Worm (Caenorhabditis elegans): Measurements from ENCODE around the gene C07E3.4.

C07E3.4 gene

DNA sequence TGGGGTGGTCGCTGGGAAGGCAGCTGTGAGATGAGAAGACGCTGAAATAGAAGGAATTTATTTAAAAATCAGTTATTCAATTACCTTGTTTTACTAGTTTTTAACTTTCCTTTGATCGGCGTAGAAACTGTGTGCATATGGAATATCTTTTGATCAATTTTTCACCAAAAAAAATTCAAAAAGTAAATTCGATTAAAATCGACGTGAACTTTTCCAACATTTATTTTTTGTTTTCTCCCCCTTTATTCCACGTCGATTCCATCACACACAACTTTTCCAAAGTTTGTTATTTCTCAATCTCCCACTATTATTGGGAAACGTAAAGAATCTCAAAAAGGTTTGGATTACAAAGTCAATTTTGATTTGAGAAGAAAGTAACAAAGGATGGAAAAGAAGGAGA lies at the start of gene C07E3.4:
TSS of gene C07E3.4 (plus strand) at position 301 of the 400 bp plus-strand sequence.
- TF ChIP-seq unc-62 (GFP tag; optimal IDR thresholded peaks at IDR 0.05 in 1 of 2) (peak in 1 of 2 experiments; percentile 35), unc-62 (tag; optimal IDR thresholded peaks at IDR 0.05) (no peak), nhr-28 (tag; optimal IDR thresholded peaks at IDR 0.05) (no peak), lim-7 (GFP tag; IDR thresholded peaks at IDR 0.05) (no peak), ceh-32 (tag; optimal IDR thresholded peaks at IDR 0.05; ENCODE audit: poor library complexity) (no peak), aha-1 (tag) (peak; percentile 27)

- no peak for TF ChIP-seq zfp-3 (GFP tag; conservative IDR thresholded peaks at IDR 0.05)
- no peak for TF ChIP-seq dmd-8 (GFP tag; IDR thresholded peaks at IDR 0.05)
- no peak for TF ChIP-seq cey-2 (tag; optimal IDR thresholded peaks at IDR 0.05; ENCODE audit: borderline replicate concordance, insufficient read depth)
- TF ChIP-seq Y105C5A.15 (GFP tag; IDR thresholded peaks at IDR 0.05), result no peak
- TF ChIP-seq hmg-1.1 (GFP tag; IDR thresholded peaks at IDR 0.05), result no peak
- TF ChIP-seq ZK546.5 (tag; optimal IDR thresholded peaks at IDR 0.05), result no peak
- no peak for TF ChIP-seq zip-2 (tag; optimal IDR thresholded peaks at IDR 0.05)
- no peak for TF ChIP-seq ces-1 (GFP tag; optimal IDR thresholded peaks at IDR 0.05)
- no peak for TF ChIP-seq spr-1 (tag; optimal IDR thresholded peaks at IDR 0.05)
Observed at ce11 chrII:10311973-10312372, 48.6 kb upstream of the C07E3.4 start, which contains the start of gene srlf-34. Gene srlf-34 (plus strand): TSS chrII:10312293.

DNA sequence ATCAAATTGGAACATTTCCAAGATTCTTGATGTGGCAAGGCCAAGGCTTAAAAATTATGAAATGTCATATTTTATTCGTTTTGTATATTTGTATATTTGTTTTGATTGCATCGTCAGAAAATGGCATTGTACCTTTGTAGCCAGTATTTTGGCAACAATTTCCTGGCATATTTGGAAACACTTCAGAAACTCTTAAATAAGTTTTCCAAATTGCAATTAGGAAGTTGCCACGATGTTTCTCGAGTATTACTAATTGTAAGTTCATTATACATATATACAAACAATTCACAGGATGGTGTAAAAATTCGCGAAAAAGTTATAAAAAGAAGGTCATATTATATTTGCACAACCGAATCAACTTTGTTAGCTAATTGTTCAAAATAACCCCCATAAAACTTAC lies 45.3 kb upstream of the C07E3.4 start, which contains the start of gene idpp-8:
TSS of gene idpp-8 (plus strand) at position 301 of the 400 bp plus-strand sequence.
- TF ChIP-seq zfp-2 (tag; optimal IDR thresholded peaks at IDR 0.05), result no peak
- no peak for TF ChIP-seq lir-3 (tag; optimal IDR thresholded peaks at IDR 0.05)
- no peak for TF ChIP-seq egl-43 (GFP tag; IDR thresholded peaks at IDR 0.05)
- no peak for TF ChIP-seq nhr-111 (GFP tag; optimal IDR thresholded peaks at IDR 0.05)
- no peak for TF ChIP-seq unc-130 (GFP tag; optimal IDR thresholded peaks at IDR 0.05)
- TF ChIP-seq unc-39 (tag; optimal IDR thresholded peaks at IDR 0.05), result no peak
- no peak for TF ChIP-seq set-16 (GFP tag; IDR thresholded peaks at IDR 0.05)
- no peak for TF ChIP-seq nhr-76 (tag; optimal IDR thresholded peaks at IDR 0.05)
- no peak for TF ChIP-seq madf-5 (GFP tag; IDR thresholded peaks at IDR 0.05)

DNA sequence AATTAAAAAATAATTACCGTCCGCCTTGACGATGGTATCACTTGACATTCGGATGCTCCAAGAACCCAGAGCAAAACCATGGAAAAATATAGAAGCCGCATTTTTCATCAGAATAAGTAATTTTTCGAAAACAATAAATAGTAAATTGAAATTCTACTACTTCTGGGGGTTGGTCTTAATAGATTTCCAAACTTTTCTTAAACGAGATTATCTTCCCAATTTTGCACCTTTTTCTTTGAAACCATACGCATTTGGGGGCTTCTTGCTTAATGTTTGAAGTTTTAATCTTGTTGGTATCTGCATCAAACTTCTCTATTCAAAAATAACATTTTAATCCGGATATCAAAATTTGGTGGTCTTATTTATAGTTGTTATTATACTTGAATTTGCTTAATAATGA lies 44.5 kb upstream of the C07E3.4 start, which contains the start of gene gcy-5:
TSS of gene gcy-5 (minus strand) at position 101 of the 400 bp plus-strand sequence.
- TF ChIP-seq nhr-6 (tag; optimal IDR thresholded peaks at IDR 0.05) (no peak), lim-7 (GFP tag; IDR thresholded peaks at IDR 0.05) (no peak)

- TF ChIP-seq nhr-237 (tag; optimal IDR thresholded peaks at IDR 0.05), result no peak
Observed at ce11 chrII:10317007-10317406, 43.6 kb upstream of the C07E3.4 start, which contains the start of gene M02G9.4. Gene M02G9.4 (plus strand): TSS chrII:10317307.

DNA sequence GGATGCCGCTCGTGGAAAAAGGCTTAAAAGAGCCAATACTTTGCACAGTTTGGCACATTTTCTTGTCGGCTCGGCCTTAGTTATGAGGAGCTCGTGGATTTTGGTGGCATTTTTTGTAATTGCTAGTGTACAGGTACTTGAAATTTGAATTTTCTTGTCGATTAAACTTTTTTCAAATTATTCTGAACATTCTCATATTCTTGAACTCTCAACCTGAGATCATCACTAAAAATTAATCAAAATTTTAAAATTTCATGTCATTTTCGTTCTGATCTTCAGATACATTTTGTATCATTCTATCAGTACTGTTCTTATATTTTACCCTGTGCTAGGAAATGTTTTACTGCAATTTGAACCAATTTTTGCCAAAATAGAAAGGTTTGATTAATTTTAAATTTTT lies 39.2 kb upstream of the C07E3.4 start, which contains the start of gene idpp-4:
TSS of gene idpp-4 (plus strand) at position 51 of the 400 bp plus-strand sequence.
- TF ChIP-seq rbr-2 (tag; optimal IDR thresholded peaks at IDR 0.05) (no peak), unc-62 (GFP tag; optimal IDR thresholded peaks at IDR 0.05 in 1 of 2) (peak in 1 of 2 experiments; percentile 93), unc-62 (tag; optimal IDR thresholded peaks at IDR 0.05) (no peak)

DNA sequence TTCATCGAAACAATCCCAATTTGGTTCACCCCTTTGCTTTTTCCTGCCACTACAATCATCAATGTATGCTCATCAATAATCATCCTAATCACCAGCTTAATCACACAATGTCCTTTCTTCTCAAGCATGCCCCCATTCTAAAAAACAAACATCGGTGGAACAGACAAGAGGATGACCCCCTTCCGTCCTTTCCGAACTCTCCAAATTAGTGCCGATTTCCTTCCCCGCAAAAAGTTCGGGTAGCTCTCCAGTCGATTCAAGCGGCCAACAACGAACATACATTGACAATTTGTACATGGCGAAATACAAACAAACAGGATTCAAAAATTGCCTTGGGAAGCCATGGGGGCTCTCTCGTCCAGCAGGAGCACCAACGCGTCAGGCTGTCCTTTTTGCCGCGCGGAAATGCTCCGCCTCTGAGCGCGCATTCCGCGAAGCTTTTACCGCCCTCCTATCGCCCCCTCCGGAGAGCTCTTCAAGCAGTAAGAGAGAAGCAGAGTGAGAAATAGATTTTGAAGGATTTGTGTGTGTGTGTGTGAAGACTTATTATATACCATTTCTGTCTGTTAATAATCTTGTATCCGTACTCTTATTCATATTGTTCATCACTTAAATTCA lies 34.9 kb upstream of the C07E3.4 start, which contains the start of gene appg-1:
TSS of gene appg-1 (plus strand) at position 427 of the 618 bp plus-strand sequence.
- TF ChIP-seq F49E8.2 (tag; optimal IDR thresholded peaks at IDR 0.05; ENCODE audit: borderline replicate concordance), result no peak
- TF ChIP-seq lin-38 (GFP tag; IDR thresholded peaks at IDR 0.05), result no peak
- no peak for TF ChIP-seq fkh-10 (GFP tag; optimal IDR thresholded peaks at IDR 0.05)
- no peak for TF ChIP-seq Y5F2A.4 (GFP tag; optimal IDR thresholded peaks at IDR 0.05)
- TF ChIP-seq egl-27 (tag; optimal IDR thresholded peaks at IDR 0.05), result no peak
- TF ChIP-seq ztf-11 (tag; optimal IDR thresholded peaks at IDR 0.05), result no peak
- TF ChIP-seq set-16 (GFP tag; IDR thresholded peaks at IDR 0.05), result peak; percentile 86
- no peak for TF ChIP-seq D1046.2 (GFP tag; IDR thresholded peaks at IDR 0.05)
- TF ChIP-seq F26F4.8 (GFP tag; conservative IDR thresholded peaks at IDR 0.05), result 0 out of 2 replicates have a peak, but pooled peaks have one; percentile 5
- no peak for TF ChIP-seq F44E2.7 (GFP tag; IDR thresholded peaks at IDR 0.05)
- TF ChIP-seq ceh-82 (tag; optimal IDR thresholded peaks at IDR 0.05), result no peak
- TF ChIP-seq dmd-6 (GFP tag; IDR thresholded peaks at IDR 0.05), result no peak
- TF ChIP-seq zfp-3 (GFP tag; conservative IDR thresholded peaks at IDR 0.05), result no peak
- TF ChIP-seq nhr-28 (tag; optimal IDR thresholded peaks at IDR 0.05), result no peak
- TF ChIP-seq nhr-237 (tag; optimal IDR thresholded peaks at IDR 0.05), result no peak
- no peak for TF ChIP-seq mep-1 (tag; optimal IDR thresholded peaks at IDR 0.05)
- 0 out of 2 replicates have a peak, but pooled peaks have one; percentile 6 for TF ChIP-seq madf-9 (GFP tag; conservative IDR thresholded peaks at IDR 0.05)
- no peak for TF ChIP-seq ceh-32 (tag; optimal IDR thresholded peaks at IDR 0.05; ENCODE audit: poor library complexity)
